Worm (Caenorhabditis elegans) whole organism, young adult: ENCODE results near the gene B0563.9.

Experiments
- B0336.3 ChIP-seq: fragments of 200-800 bp; sonication (Bioruptor generic); IDR thresholded peaks from 2 replicates; pipeline ENCODE4 v1.3.6; 2022; ENCODE audit warnings: missing genetic modification characterization, missing compliant biosample characterization
- C06A6.2 ChIP-seq: fragments of 200-800 bp; sonication (Bioruptor generic); conservative IDR thresholded peaks from 2 replicates; pipeline ENCODE4 v1.3.6; 2022; ENCODE audit warnings: missing genetic modification characterization, missing compliant biosample characterization
- F22D6.2 ChIP-seq: sonication (generic microtip); optimal IDR thresholded peaks from 2 replicates; lab custom pipeline; 2016; ENCODE audit warnings: mild to moderate bottlenecking, missing genetic modification characterization, missing compliant biosample characterization
- F37B4.10 ChIP-seq: fragments of 200-800 bp; sonication (Bioruptor generic); IDR thresholded peaks from 2 replicates; pipeline ENCODE4 v1.3.6; 2022; ENCODE audit warnings: missing genetic modification characterization, missing compliant biosample characterization
- F39B2.1 ChIP-seq: fragments of 200-800 bp; sonication (Bioruptor generic); IDR thresholded peaks from 2 replicates; pipeline ENCODE4 v1.3.6; 2022; ENCODE audit warnings: missing genetic modification reagents, missing genetic modification characterization, missing compliant biosample characterization
- F49E8.2 ChIP-seq: sonication (generic microtip); optimal IDR thresholded peaks from 3 replicates; lab custom pipeline; 2017; ENCODE audit warnings: missing genetic modification characterization, mild to moderate bottlenecking, missing compliant biosample characterization, antibody characterized with exemption, moderate library complexity; ENCODE audit not compliant: insufficient read depth
- F57A8.1 ChIP-seq: fragments of 200-800 bp; sonication (Bioruptor generic); optimal IDR thresholded peaks from 2 replicates; lab custom pipeline; 2018; ENCODE audit warnings: mild to moderate bottlenecking, missing genetic modification characterization, moderate library complexity, missing compliant biosample characterization
- F57C9.4 ChIP-seq: sonication (generic microtip); optimal IDR thresholded peaks from 2 replicates; lab custom pipeline; 2017; ENCODE audit warnings: mild to moderate bottlenecking, missing genetic modification characterization, missing compliant biosample characterization
- K11D2.4 ChIP-seq: fragments of 200-800 bp; sonication (Bioruptor generic); IDR thresholded peaks from 2 replicates; pipeline ENCODE4 v1.3.6; 2022; ENCODE audit warnings: missing genetic modification reagents, missing genetic modification characterization, missing compliant biosample characterization
- K12H6.12 ChIP-seq: fragments of 200-800 bp; sonication (Bioruptor generic); optimal IDR thresholded peaks from 2 replicates; lab custom pipeline; 2018; ENCODE audit warnings: mild to moderate bottlenecking, missing genetic modification characterization, missing compliant biosample characterization
- Y56A3A.18 ChIP-seq: fragments of 200-800 bp; sonication (Bioruptor generic); IDR thresholded peaks from 2 replicates; pipeline ENCODE4 v1.3.6; 2022; ENCODE audit warnings: missing genetic modification reagents, missing genetic modification characterization, missing compliant biosample characterization
- ama-1 ChIP-seq, 3 experiments: fragments of 150-350 bp in 1 of 3; sonication (generic microtip) in 2 of 3; optimal IDR thresholded peaks; 2 replicates each; lab custom pipeline; 2014 to 2018; ENCODE audit warnings: missing biosample characterization in 2 of 3, missing genetic modification characterization in 2 of 3, missing genetic modification reagents in 2 of 3
- aptf-3 ChIP-seq: fragments of 200-800 bp; sonication (Bioruptor generic); IDR thresholded peaks from 2 replicates; pipeline ENCODE4 v1.3.6; 2022; ENCODE audit warnings: missing genetic modification characterization, missing compliant biosample characterization
- athp-1 ChIP-seq: sonication (generic microtip); optimal IDR thresholded peaks from 2 replicates; lab custom pipeline; 2017; ENCODE audit warnings: mild to moderate bottlenecking, missing genetic modification characterization, missing compliant biosample characterization
- attf-3 ChIP-seq: fragments of 200-800 bp; sonication (Bioruptor generic); conservative IDR thresholded peaks from 2 replicates; pipeline ENCODE4 v1.3.6; 2022; ENCODE audit warnings: missing genetic modification reagents, missing genetic modification characterization, missing compliant biosample characterization
- attf-5 ChIP-seq: fragments of 200-800 bp; sonication (Bioruptor generic); optimal IDR thresholded peaks from 2 replicates; lab custom pipeline; 2018; ENCODE audit warnings: mild to moderate bottlenecking, missing genetic modification characterization, missing compliant biosample characterization
- attf-6 ChIP-seq: fragments of 200-800 bp; sonication (Bioruptor generic); IDR thresholded peaks from 2 replicates; pipeline ENCODE4 v1.3.6; 2022; ENCODE audit warnings: missing genetic modification reagents, missing genetic modification characterization, missing compliant biosample characterization
- cebp-1 ChIP-seq, 2 experiments: fragments of 200-800 bp in 1 of 2; sonication (Bioruptor generic) in 1 of 2; sonication (generic microtip) in 1 of 2; IDR thresholded peaks in 1 of 2; optimal IDR thresholded peaks in 1 of 2; 2 replicates each; pipeline versions ENCODE4 v1.3.6 to Lab custom; 2017 to 2022; ENCODE audit warnings: missing compliant biosample characterization in 2 of 2, missing genetic modification characterization in 2 of 2, mild to moderate bottlenecking in 1 of 2, missing genetic modification reagents in 1 of 2, moderate library complexity in 1 of 2
- ceh-91 ChIP-seq: fragments of 200-800 bp; sonication (Bioruptor generic); IDR thresholded peaks from 2 replicates; pipeline ENCODE4 v1.3.6; 2022; ENCODE audit warnings: missing genetic modification reagents, missing genetic modification characterization, missing compliant biosample characterization
- egl-18 ChIP-seq: fragments of 200-800 bp; sonication (Bioruptor generic); IDR thresholded peaks from 2 replicates; pipeline ENCODE4 v1.3.6; 2022; ENCODE audit warnings: missing genetic modification reagents, missing genetic modification characterization, missing compliant biosample characterization
- egl-44 ChIP-seq: fragments of 200-800 bp; sonication (Bioruptor generic); IDR thresholded peaks from 2 replicates; pipeline ENCODE4 v1.3.6; 2022; ENCODE audit warnings: missing genetic modification reagents, missing genetic modification characterization, missing compliant biosample characterization
- hlh-26 ChIP-seq: fragments of 200-800 bp; sonication (Bioruptor generic); conservative IDR thresholded peaks from 2 replicates; pipeline ENCODE4 v1.3.6; 2022; ENCODE audit warnings: missing genetic modification reagents, missing genetic modification characterization, missing compliant biosample characterization
- hmg-1.2 ChIP-seq: fragments of 200-800 bp; sonication (Bioruptor generic); IDR thresholded peaks from 2 replicates; pipeline ENCODE4 v1.3.6; 2022; ENCODE audit warnings: missing genetic modification reagents, missing genetic modification characterization, missing compliant biosample characterization
- hsf-1 ChIP-seq: fragments of 200-800 bp; sonication (Bioruptor generic); IDR thresholded peaks from 2 replicates; pipeline ENCODE4 v1.3.6; 2022; ENCODE audit warnings: missing genetic modification reagents, missing genetic modification characterization, missing compliant biosample characterization
- let-526 ChIP-seq: fragments of 200-800 bp; sonication (Bioruptor generic); IDR thresholded peaks from 2 replicates; pipeline ENCODE4 v1.3.6; 2022; ENCODE audit warnings: missing genetic modification reagents, missing genetic modification characterization, missing compliant biosample characterization
- let-607 ChIP-seq, 2 experiments: fragments of 200-800 bp in 1 of 2; sonication (Bioruptor generic) in 1 of 2; sonication (generic microtip) in 1 of 2; optimal IDR thresholded peaks; 2 replicates each; lab custom pipeline; 2016 to 2018; ENCODE audit warnings: mild to moderate bottlenecking in 2 of 2, missing compliant biosample characterization in 2 of 2, missing genetic modification characterization in 2 of 2, moderate library complexity in 2 of 2, missing genotype in 1 of 2
- lin-40 ChIP-seq: sonication (generic microtip); optimal IDR thresholded peaks from 2 replicates; lab custom pipeline; 2016; ENCODE audit warnings: missing genetic modification characterization, mild to moderate bottlenecking, missing compliant biosample characterization, missing genotype, missing genetic modification reagents
- madf-3 ChIP-seq: fragments of 200-800 bp; sonication (Bioruptor generic); IDR thresholded peaks from 2 replicates; pipeline ENCODE4 v1.3.6; 2022; ENCODE audit warnings: missing genetic modification reagents, missing genetic modification characterization, missing compliant biosample characterization
- mcd-1 ChIP-seq: fragments of 200-800 bp; sonication (Bioruptor generic); IDR thresholded peaks from 2 replicates; pipeline ENCODE4 v1.3.6; 2022; ENCODE audit warnings: missing genetic modification reagents, missing genetic modification characterization, missing compliant biosample characterization
- nfya-2 ChIP-seq: fragments of 200-800 bp; sonication (Bioruptor generic); IDR thresholded peaks from 2 replicates; pipeline ENCODE4 v1.3.6; 2022; ENCODE audit warnings: missing genetic modification reagents, missing genetic modification characterization, missing compliant biosample characterization
- nfyb-1 ChIP-seq: fragments of 200-800 bp; sonication (Bioruptor generic); IDR thresholded peaks from 2 replicates; pipeline ENCODE4 v1.3.6; 2022; ENCODE audit warnings: missing genetic modification reagents, missing genetic modification characterization, missing compliant biosample characterization
- nhr-80 ChIP-seq: sonication (generic microtip); optimal IDR thresholded peaks from 2 replicates; lab custom pipeline; 2016; ENCODE audit warnings: missing genetic modification characterization, missing compliant biosample characterization
- pbrm-1 ChIP-seq: fragments of 200-800 bp; sonication (Bioruptor generic); IDR thresholded peaks from 2 replicates; pipeline ENCODE4 v1.3.6; 2022; ENCODE audit warnings: missing genetic modification reagents, missing genetic modification characterization, missing compliant biosample characterization
- repo-1 ChIP-seq: sonication (generic microtip); optimal IDR thresholded peaks from 2 replicates; lab custom pipeline; 2017; ENCODE audit warnings: mild to moderate bottlenecking, missing genetic modification characterization, missing compliant biosample characterization
- snpc-1.1 ChIP-seq: sonication (generic microtip); optimal IDR thresholded peaks from 2 replicates; lab custom pipeline; 2017; ENCODE audit warnings: missing genetic modification characterization, mild to moderate bottlenecking, missing compliant biosample characterization, antibody characterized with exemption, moderate library complexity, missing genotype, missing genetic modification reagents; ENCODE audit not compliant: insufficient read depth
- snpc-3.4 ChIP-seq: sonication (generic microtip); optimal IDR thresholded peaks from 2 replicates; lab custom pipeline; 2017; ENCODE audit warnings: missing genetic modification characterization, mild to moderate bottlenecking, missing compliant biosample characterization, antibody characterized with exemption, moderate library complexity, missing genotype, missing genetic modification reagents
- sptf-2 ChIP-seq: fragments of 200-800 bp; sonication (Bioruptor generic); optimal IDR thresholded peaks from 2 replicates; lab custom pipeline; 2018; ENCODE audit warnings: mild to moderate bottlenecking, missing genetic modification characterization, missing compliant biosample characterization
- tlf-1 ChIP-seq: fragments of 200-800 bp; sonication (Bioruptor generic); optimal IDR thresholded peaks from 2 replicates; lab custom pipeline; 2018; ENCODE audit warnings: mild to moderate bottlenecking, missing genetic modification characterization, missing compliant biosample characterization
- unc-130 ChIP-seq: sonication (generic microtip); optimal IDR thresholded peaks from 2 replicates; lab custom pipeline; 2016; ENCODE audit warnings: missing genetic modification reagents, missing genetic modification characterization, missing compliant biosample characterization
- unc-62 ChIP-seq: fragments of 150-350 bp; optimal IDR thresholded peaks from 2 replicates; lab custom pipeline; 2014; ENCODE audit warnings: missing biosample characterization, missing genetic modification reagents, missing genetic modification characterization
- xnd-1 ChIP-seq: sonication (generic microtip); optimal IDR thresholded peaks from 2 replicates; lab custom pipeline; 2016; ENCODE audit warnings: missing genotype, missing genetic modification reagents, missing genetic modification characterization, missing compliant biosample characterization
- ztf-25 ChIP-seq: fragments of 200-800 bp; sonication (Bioruptor generic); IDR thresholded peaks from 2 replicates; pipeline ENCODE4 v1.3.6; 2022; ENCODE audit warnings: missing genetic modification reagents, missing genetic modification characterization, missing compliant biosample characterization

B0563.9 gene

ce11 chrX:9150269-9150744, 18.0 kb upstream of the B0563.9 start, which contains the start of gene tmbi-4:
TSS of gene tmbi-4 (plus strand) at chrX:9150694.
- TF ChIP-seq lin-40: peak; percentile 53
- TF ChIP-seq hmg-1.2 (GFP tag; lab: Robert Waterston, UW): peak; percentile 83
- no peak for TF ChIP-seq F57A8.1 (GFP tag; lab: Kevin White, UChicago)
- TF ChIP-seq egl-18 (GFP tag; lab: Robert Waterston, UW): no peak
- TF ChIP-seq let-526 (GFP tag; lab: Robert Waterston, UW): no peak
- TF ChIP-seq K12H6.12 (tag; lab: Kevin White, UChicago): peak; percentile 8
- TF ChIP-seq egl-44 (GFP tag; lab: Robert Waterston, UW): no peak
- no peak for TF ChIP-seq repo-1 (tag; lab: Kevin White, UChicago)
- TF ChIP-seq mcd-1 (GFP tag; lab: Robert Waterston, UW): peak; percentile 69
- TF ChIP-seq cebp-1 (GFP tag; IDR thresholded peaks at IDR 0.05; lab: Robert Waterston, UW): no peak
- TF ChIP-seq cebp-1 (tag; optimal IDR thresholded peaks at IDR 0.05; lab: Kevin White, UChicago): peak; percentile 52
- no peak for TF ChIP-seq hlh-26
- TF ChIP-seq attf-6 (GFP tag; lab: Robert Waterston, UW): no peak
- no peak for TF ChIP-seq Y56A3A.18 (GFP tag; lab: Robert Waterston, UW)
- peak; percentile 33 for TF ChIP-seq attf-5 (GFP tag; lab: Kevin White, UChicago)
- no peak for TF ChIP-seq F37B4.10 (GFP tag; lab: Robert Waterston, UW)
- TF ChIP-seq B0336.3: no peak
- TF ChIP-seq sptf-2 (GFP tag; lab: Kevin White, UChicago): no peak
- no peak for TF ChIP-seq athp-1 (tag; lab: Kevin White, UChicago)
- TF ChIP-seq F49E8.2 (tag; lab: Kevin White, UChicago): no peak
- no peak for TF ChIP-seq ceh-91
- no peak for TF ChIP-seq tlf-1 (GFP tag; lab: Kevin White, UChicago)
- TF ChIP-seq unc-62 (GFP tag; lab: Kevin White, UChicago): peak; percentile 15
- TF ChIP-seq unc-130 (GFP tag; lab: Kevin White, UChicago): no peak
- TF ChIP-seq nfyb-1: no peak
- TF ChIP-seq nhr-80 (tag; lab: Kevin White, UChicago): peak; percentile 56
- peak in 1 of 2 experiments; percentile 57 for TF ChIP-seq let-607 (tag; optimal IDR thresholded peaks at IDR 0.05; lab: Kevin White, UChicago)
- no peak for TF ChIP-seq hsf-1 (GFP tag; lab: Robert Waterston, UW)
- TF ChIP-seq snpc-3.4: no peak
- TF ChIP-seq K11D2.4 (GFP tag; lab: Robert Waterston, UW): 0 out of 2 replicates have a peak, but pooled peaks have one; percentile 31

ce11 chrX:9154216-9154615, 14.1 kb upstream of the B0563.9 start, which contains the start of gene B0563.7:
TSS of gene B0563.7 (minus strand) at chrX:9154316.
- no peak for TF ChIP-seq let-526 (GFP tag; lab: Robert Waterston, UW)
- no peak for TF ChIP-seq F39B2.1 (GFP tag; lab: Robert Waterston, UW)
- TF ChIP-seq madf-3 (GFP tag; lab: Robert Waterston, UW): no peak
- no peak for TF ChIP-seq C06A6.2 (GFP tag; lab: Robert Waterston, UW)
- TF ChIP-seq ztf-25 (GFP tag; lab: Robert Waterston, UW): no peak
- no peak for TF ChIP-seq F57C9.4 (tag; lab: Kevin White, UChicago)
- TF ChIP-seq aptf-3 (GFP tag; lab: Robert Waterston, UW): no peak
- TF ChIP-seq F22D6.2: no peak
- no peak for TF ChIP-seq snpc-1.1
- TF ChIP-seq K12H6.12 (tag; lab: Kevin White, UChicago): no peak
- no peak for TF ChIP-seq pbrm-1
- no peak for TF ChIP-seq xnd-1
- TF ChIP-seq unc-130 (GFP tag; lab: Kevin White, UChicago): no peak
- TF ChIP-seq nfya-2 (GFP tag; lab: Robert Waterston, UW): no peak
- TF ChIP-seq ama-1 (optimal IDR thresholded peaks at IDR 0.05; lab: Kevin White, UChicago): no peak
- no peak for TF ChIP-seq ama-1 (GFP tag; optimal IDR thresholded peaks at IDR 0.05; lab: Kevin White, UChicago)
- no peak for TF ChIP-seq attf-3 (GFP tag; lab: Robert Waterston, UW)
- TF ChIP-seq let-607 (tag; optimal IDR thresholded peaks at IDR 0.05; lab: Kevin White, UChicago): no peak
